Worm (Caenorhabditis elegans): ENCODE data around the gene Y116A8C.3.

Gene Y116A8C.3

ce11 chrIV:16919212-16919775 is 3.4 kb downstream of the Y116A8C.3 start, which contains the start of the genes Y116A8C.470 and Y116A8C.463:
Gene Y116A8C.470 (minus strand): TSS chrIV:16919312.
Gene Y116A8C.463 (plus strand): TSS chrIV:16919725.
- no peak for TF ChIP-seq tbx-11 (GFP tag; IDR thresholded peaks at IDR 0.05)
- no peak for TF ChIP-seq tbx-37 (GFP tag; conservative IDR thresholded peaks at IDR 0.05)
- no peak for TF ChIP-seq F13C5.2 (tag; optimal IDR thresholded peaks at IDR 0.05)
- TF ChIP-seq tra-4 (tag; optimal IDR thresholded peaks at IDR 0.05) = no peak

- TF ChIP-seq sea-1 (GFP tag; conservative IDR thresholded peaks at IDR 0.05) = no peak
- TF ChIP-seq ceh-13 (GFP tag; optimal IDR thresholded peaks at IDR 0.05) = no peak
- TF ChIP-seq F13C5.2 (tag; optimal IDR thresholded peaks at IDR 0.05) = no peak
- no peak for TF ChIP-seq ama-1 (optimal IDR thresholded peaks at IDR 0.05)
- no peak for TF ChIP-seq B0310.2 (tag; optimal IDR thresholded peaks at IDR 0.05)
- TF ChIP-seq tbx-37 (GFP tag; conservative IDR thresholded peaks at IDR 0.05) = no peak
- no peak for TF ChIP-seq scrt-1 (GFP tag; IDR thresholded peaks at IDR 0.05)
- TF ChIP-seq tbx-11 (GFP tag; IDR thresholded peaks at IDR 0.05) = no peak
- TF ChIP-seq hmg-4 (GFP tag; optimal IDR thresholded peaks at IDR 0.05) = no peak
- no peak for TF ChIP-seq pes-1 (GFP tag; IDR thresholded peaks at IDR 0.05)
- TF ChIP-seq ceh-36 (tag; optimal IDR thresholded peaks at IDR 0.05) = no peak
- no peak for TF ChIP-seq hnd-1 (tag; optimal IDR thresholded peaks at IDR 0.05)
Measured at ce11 chrIV:16920041-16920440, 4.2 kb downstream of the Y116A8C.3 start, which contains the start of gene nep-23. Gene nep-23 (plus strand): TSS chrIV:16920341.

- no peak for TF ChIP-seq ceh-13 (GFP tag; optimal IDR thresholded peaks at IDR 0.05)
- TF ChIP-seq hnd-1 (tag; optimal IDR thresholded peaks at IDR 0.05) = no peak
- no peak for TF ChIP-seq B0310.2 (tag; optimal IDR thresholded peaks at IDR 0.05)
- TF ChIP-seq tbx-11 (GFP tag; IDR thresholded peaks at IDR 0.05) = no peak
- TF ChIP-seq hmg-4 (GFP tag; optimal IDR thresholded peaks at IDR 0.05) = no peak
- no peak for TF ChIP-seq sea-1 (GFP tag; conservative IDR thresholded peaks at IDR 0.05)
Measured at ce11 chrIV:16921999-16922398, 6.1 kb downstream of the Y116A8C.3 start.

ce11 chrIV:16924092-16924491 is 8.2 kb downstream of the Y116A8C.3 start, which contains the start of gene nep-24:
Gene nep-24 (plus strand): TSS chrIV:16924392.
- TF ChIP-seq flt-1 (GFP tag; IDR thresholded peaks at IDR 0.05) = no peak
- TF ChIP-seq hmbx-1 (tag; optimal IDR thresholded peaks at IDR 0.05) = no peak
- no peak for TF ChIP-seq sea-1 (GFP tag; conservative IDR thresholded peaks at IDR 0.05)
- TF ChIP-seq aly-1 (tag; optimal IDR thresholded peaks at IDR 0.05) = no peak
- TF ChIP-seq ceh-36 (tag; optimal IDR thresholded peaks at IDR 0.05) = no peak

ce11 chrIV:16925363-16925863 is 9.6 kb downstream of the Y116A8C.3 start:
- TF ChIP-seq scrt-1 (GFP tag; IDR thresholded peaks at IDR 0.05) = no peak
- no peak for TF ChIP-seq aly-1 (tag; optimal IDR thresholded peaks at IDR 0.05)
- 0 out of 2 replicates have a peak, but pooled peaks have one; percentile 21 for TF ChIP-seq tbx-11 (GFP tag; IDR thresholded peaks at IDR 0.05)
- no peak for TF ChIP-seq ceh-13 (GFP tag; optimal IDR thresholded peaks at IDR 0.05)
- TF ChIP-seq pes-1 (GFP tag; IDR thresholded peaks at IDR 0.05) = 0 out of 2 replicates have a peak, but pooled peaks have one; percentile 13
- TF ChIP-seq hnd-1 (tag; optimal IDR thresholded peaks at IDR 0.05) = no peak
- TF ChIP-seq hmbx-1 (tag; optimal IDR thresholded peaks at IDR 0.05) = no peak
- TF ChIP-seq B0310.2 (tag; optimal IDR thresholded peaks at IDR 0.05) = no peak

- TF ChIP-seq flt-1 (GFP tag; IDR thresholded peaks at IDR 0.05) (no peak), pes-1 (GFP tag; IDR thresholded peaks at IDR 0.05) (no peak), tbx-37 (GFP tag; conservative IDR thresholded peaks at IDR 0.05) (no peak), hmbx-1 (tag; optimal IDR thresholded peaks at IDR 0.05) (no peak), ceh-36 (tag; optimal IDR thresholded peaks at IDR 0.05) (no peak), ets-7 (tag; optimal IDR thresholded peaks at IDR 0.05) (no peak), aly-1 (tag; optimal IDR thresholded peaks at IDR 0.05) (no peak), B0310.2 (tag; optimal IDR thresholded peaks at IDR 0.05) (no peak), F13C5.2 (tag; optimal IDR thresholded peaks at IDR 0.05) (no peak), ama-1 (optimal IDR thresholded peaks at IDR 0.05) (no peak), hmg-4 (GFP tag; optimal IDR thresholded peaks at IDR 0.05) (no peak), hnd-1 (tag; optimal IDR thresholded peaks at IDR 0.05) (no peak), sea-1 (GFP tag; conservative IDR thresholded peaks at IDR 0.05) (no peak), scrt-1 (GFP tag; IDR thresholded peaks at IDR 0.05) (no peak), tra-4 (tag; optimal IDR thresholded peaks at IDR 0.05) (no peak), ceh-13 (GFP tag; optimal IDR thresholded peaks at IDR 0.05) (no peak), tbx-11 (GFP tag; IDR thresholded peaks at IDR 0.05) (no peak)
Measured at ce11 chrIV:16926558-16926957, 10.7 kb downstream of the Y116A8C.3 start.

ce11 chrIV:16931077-16931476 is 15.2 kb downstream of the Y116A8C.3 start, which contains the start of gene Y116A8C.49:
Gene Y116A8C.49 (minus strand): TSS chrIV:16931177.
- TF ChIP-seq F13C5.2 (tag; optimal IDR thresholded peaks at IDR 0.05) (no peak), ceh-13 (GFP tag; optimal IDR thresholded peaks at IDR 0.05) (no peak), tbx-11 (GFP tag; IDR thresholded peaks at IDR 0.05) (no peak), B0310.2 (tag; optimal IDR thresholded peaks at IDR 0.05) (no peak), sea-1 (GFP tag; conservative IDR thresholded peaks at IDR 0.05) (no peak), ama-1 (optimal IDR thresholded peaks at IDR 0.05) (no peak), ets-7 (tag; optimal IDR thresholded peaks at IDR 0.05) (no peak), aly-1 (tag; optimal IDR thresholded peaks at IDR 0.05) (no peak), pes-1 (GFP tag; IDR thresholded peaks at IDR 0.05) (no peak), flt-1 (GFP tag; IDR thresholded peaks at IDR 0.05) (no peak), ceh-36 (tag; optimal IDR thresholded peaks at IDR 0.05) (no peak)

- TF ChIP-seq hnd-1 (tag; optimal IDR thresholded peaks at IDR 0.05) (no peak), pes-1 (GFP tag; IDR thresholded peaks at IDR 0.05) (no peak), F13C5.2 (tag; optimal IDR thresholded peaks at IDR 0.05) (no peak), scrt-1 (GFP tag; IDR thresholded peaks at IDR 0.05) (no peak), hmg-4 (GFP tag; optimal IDR thresholded peaks at IDR 0.05) (no peak), aly-1 (tag; optimal IDR thresholded peaks at IDR 0.05) (no peak), sea-1 (GFP tag; conservative IDR thresholded peaks at IDR 0.05) (no peak), ceh-13 (GFP tag; optimal IDR thresholded peaks at IDR 0.05) (no peak), flt-1 (GFP tag; IDR thresholded peaks at IDR 0.05) (no peak), hmbx-1 (tag; optimal IDR thresholded peaks at IDR 0.05) (no peak), ceh-36 (tag; optimal IDR thresholded peaks at IDR 0.05) (no peak), B0310.2 (tag; optimal IDR thresholded peaks at IDR 0.05) (no peak), tra-4 (tag; optimal IDR thresholded peaks at IDR 0.05) (no peak), ets-7 (tag; optimal IDR thresholded peaks at IDR 0.05) (no peak)
Measured at ce11 chrIV:16936053-16936452, 20.2 kb downstream of the Y116A8C.3 start.
